Worm (Caenorhabditis elegans): Measurements from ENCODE around the gene sms-1.

DNA sequence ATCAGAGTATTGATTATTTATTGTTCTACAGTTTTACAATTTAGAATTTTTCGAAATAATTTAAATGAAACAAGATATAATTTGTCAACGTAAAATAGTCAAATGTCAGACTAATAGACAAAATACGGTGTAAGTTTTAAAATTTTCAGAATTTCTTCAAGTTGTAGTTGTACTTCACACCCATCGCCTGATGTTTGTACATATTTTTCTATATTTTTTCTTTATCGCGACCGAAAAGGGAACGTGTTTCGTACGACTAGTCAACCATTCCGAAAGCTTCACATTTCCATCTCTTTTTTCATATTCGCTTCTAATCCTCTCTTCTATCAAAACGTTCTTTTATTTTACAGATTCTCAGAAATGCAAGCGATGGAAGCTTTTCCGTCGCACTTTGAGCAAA is 6.4 kb upstream of the sms-1 start, which contains the start of gene twk-25:
- TF ChIP-seq nhr-76 (tag; optimal IDR thresholded peaks at IDR 0.05) (no peak), nhr-237 (tag; optimal IDR thresholded peaks at IDR 0.05) (no peak), nhr-2 (tag; optimal IDR thresholded peaks at IDR 0.05) (no peak), ces-1 (GFP tag; optimal IDR thresholded peaks at IDR 0.05) (no peak), blmp-1 (tag; optimal IDR thresholded peaks at IDR 0.05) (no peak), ceh-83 (GFP tag; optimal IDR thresholded peaks at IDR 0.05) (no peak), lsy-2 (tag; optimal IDR thresholded peaks at IDR 0.05) (no peak), unc-120 (tag; optimal IDR thresholded peaks at IDR 0.05; ENCODE audit: poor library complexity, severe bottlenecking) (no peak), hlh-1 (tag; optimal IDR thresholded peaks at IDR 0.05) (no peak), unc-39 (tag; optimal IDR thresholded peaks at IDR 0.05) (no peak)
